Fruit fly (Drosophila melanogaster) whole organism, embryonic: ENCODE measurements around the gene Plap.
A peak's percentile ranks its signal among the peaks of the same experiment; 100 is the strongest.

Source experiments
- CG10462 ChIP-seq: fragments of 200-800 bp; sonication (Bioruptor generic); optimal IDR thresholded peaks from 2 replicates; lab custom pipeline; 2016; ENCODE audit warnings: missing biosample characterization, missing genetic modification characterization
- CG10565 ChIP-seq: fragments of 200-800 bp; sonication (Bioruptor generic); optimal IDR thresholded peaks from 3 replicates; lab custom pipeline; 2016; ENCODE audit warnings: missing biosample characterization, mild to moderate bottlenecking, missing genetic modification characterization
- CG11696 ChIP-seq: fragments of 200-800 bp; sonication (Bioruptor generic); IDR thresholded peaks from 2 replicates; pipeline ENCODE4 v1.3.6; 2022; ENCODE audit warnings: missing biosample characterization, missing genetic modification characterization
- CG12219 ChIP-seq: fragments of 200-800 bp; sonication (Bioruptor generic); optimal IDR thresholded peaks from 3 replicates; lab custom pipeline; 2018; ENCODE audit warnings: missing biosample characterization, mild to moderate bottlenecking, missing genetic modification characterization
- CG12744 ChIP-seq: fragments of 200-800 bp; sonication (Bioruptor generic); optimal IDR thresholded peaks from 2 replicates; lab custom pipeline; 2016; ENCODE audit warnings: missing biosample characterization, missing genetic modification characterization
- CG14667 ChIP-seq: fragments of 200-800 bp; sonication (Bioruptor generic); IDR thresholded peaks from 2 replicates; pipeline ENCODE4 v1.3.6; 2022; ENCODE audit warnings: missing biosample characterization, missing genetic modification characterization
- CG15479 ChIP-seq: fragments of 200-800 bp; sonication (Bioruptor generic); optimal IDR thresholded peaks from 3 replicates; lab custom pipeline; 2019; ENCODE audit warnings: missing biosample characterization, mild to moderate bottlenecking, missing genetic modification characterization, moderate library complexity
- CG1792 ChIP-seq: fragments of 200-800 bp; sonication (Bioruptor generic); optimal IDR thresholded peaks from 2 replicates; lab custom pipeline; 2016; ENCODE audit warnings: missing biosample characterization, missing genetic modification characterization
- CG2129 ChIP-seq: fragments of 200-800 bp; sonication (Bioruptor generic); IDR thresholded peaks from 2 replicates; pipeline ENCODE4 v1.3.6; 2022; ENCODE audit warnings: missing biosample characterization, missing genetic modification characterization; ENCODE audit not compliant: partially characterized antibody
- CG2875 ChIP-seq: fragments of 200-800 bp; sonication (Bioruptor generic); optimal IDR thresholded peaks from 2 replicates; lab custom pipeline; 2017; ENCODE audit warnings: missing biosample characterization, mild to moderate bottlenecking, missing genetic modification characterization, missing genetic modification reagents
- CG3065 ChIP-seq: fragments of 200-800 bp; sonication (Bioruptor generic); optimal IDR thresholded peaks from 2 replicates; lab custom pipeline; 2016; ENCODE audit warnings: missing biosample characterization, missing genetic modification characterization
- CG31224 ChIP-seq: fragments of 200-800 bp; sonication (Bioruptor generic); IDR thresholded peaks from 2 replicates; pipeline ENCODE4 v1.3.6; 2022; ENCODE audit warnings: missing biosample characterization, missing genetic modification characterization
- CG31388 ChIP-seq: fragments of 200-800 bp; sonication (Bioruptor generic); optimal IDR thresholded peaks from 2 replicates; lab custom pipeline; 2016; ENCODE audit warnings: missing biosample characterization, missing genetic modification characterization
- CG3407 ChIP-seq: fragments of 200-800 bp; sonication (Bioruptor generic); optimal IDR thresholded peaks from 2 replicates; lab custom pipeline; 2018; ENCODE audit warnings: missing biosample characterization, mild to moderate bottlenecking, missing genetic modification characterization
- CG4854 ChIP-seq: fragments of 200-800 bp; sonication (Bioruptor generic); optimal IDR thresholded peaks from 2 replicates; lab custom pipeline; 2016; ENCODE audit warnings: missing biosample characterization, missing genetic modification characterization, inconsistent platforms
- CG6175 ChIP-seq: fragments of 200-800 bp; sonication (Bioruptor generic); IDR thresholded peaks from 3 replicates; pipeline ENCODE4 v1.3.6; 2022; ENCODE audit warnings: missing biosample characterization, missing genetic modification characterization
- CG8281 ChIP-seq: fragments of 200-800 bp; sonication (Bioruptor generic); optimal IDR thresholded peaks from 2 replicates; lab custom pipeline; 2018; ENCODE audit warnings: missing biosample characterization, mild to moderate bottlenecking, missing genetic modification characterization, moderate library complexity
- CG8359 ChIP-seq: fragments of 200-800 bp; sonication (Bioruptor generic); optimal IDR thresholded peaks from 2 replicates; lab custom pipeline; 2017; ENCODE audit warnings: missing biosample characterization, mild to moderate bottlenecking, missing genetic modification characterization, borderline replicate concordance
- CG9437 ChIP-seq: fragments of 200-800 bp; sonication (Bioruptor generic); optimal IDR thresholded peaks from 2 replicates; lab custom pipeline; 2018; ENCODE audit warnings: missing biosample characterization, mild to moderate bottlenecking, missing genetic modification characterization
- CkIIα-i1 ChIP-seq: fragments of 200-800 bp; sonication (Bioruptor generic); IDR thresholded peaks from 2 replicates; pipeline ENCODE4 v1.3.6; 2022; ENCODE audit warnings: missing biosample characterization, missing genetic modification characterization
- Gsc ChIP-seq: fragments of 200-800 bp; sonication (Bioruptor generic); IDR thresholded peaks from 2 replicates; pipeline ENCODE4 v1.3.6; 2022; ENCODE audit warnings: missing biosample characterization, missing genetic modification characterization
- HLH3B ChIP-seq: fragments of 200-800 bp; sonication (Bioruptor generic); IDR thresholded peaks from 2 replicates; pipeline ENCODE4 v1.3.6; 2022; ENCODE audit warnings: missing biosample characterization, missing genetic modification characterization
- NK7.1 ChIP-seq: fragments of 200-800 bp; sonication (Bioruptor generic); optimal IDR thresholded peaks from 3 replicates; lab custom pipeline; 2016; ENCODE audit warnings: missing biosample characterization, missing genetic modification characterization
- NfI ChIP-seq: fragments of 200-800 bp; sonication (Bioruptor generic); optimal IDR thresholded peaks from 3 replicates; lab custom pipeline; 2018; ENCODE audit warnings: missing biosample characterization, mild to moderate bottlenecking, missing genetic modification characterization, moderate library complexity
- Opbp ChIP-seq: fragments of 200-800 bp; sonication (Bioruptor generic); IDR thresholded peaks from 3 replicates; pipeline ENCODE4 v1.3.6; 2022; ENCODE audit warnings: missing biosample characterization, missing genetic modification characterization; ENCODE audit not compliant: partially characterized antibody
- Ravus ChIP-seq: fragments of 200-800 bp; sonication (Bioruptor generic); IDR thresholded peaks from 2 replicates; pipeline ENCODE4 v1.3.6; 2022; ENCODE audit warnings: missing biosample characterization, missing genetic modification characterization
- Xbp1 ChIP-seq: fragments of 200-800 bp; sonication (Bioruptor generic); optimal IDR thresholded peaks from 3 replicates; lab custom pipeline; 2016; ENCODE audit warnings: missing biosample characterization, mild to moderate bottlenecking, missing genetic modification characterization
- br ChIP-seq: fragments of >200 bp; optimal IDR thresholded peaks from 2 replicates; lab custom pipeline; 2017
- bsh ChIP-seq, 2 experiments: fragments of 200-800 bp; sonication (Bioruptor generic); optimal IDR thresholded peaks; 2 replicates each; lab custom pipeline; 2017 to 2018; ENCODE audit warnings: mild to moderate bottlenecking in 2 of 2, missing biosample characterization in 2 of 2, missing genetic modification characterization in 2 of 2, moderate library complexity in 1 of 2
- disco-r ChIP-seq: fragments of 200-800 bp; sonication (Bioruptor generic); optimal IDR thresholded peaks from 2 replicates; lab custom pipeline; 2016; ENCODE audit warnings: missing biosample characterization, missing genetic modification characterization
- dm ChIP-seq: fragments of 200-800 bp; sonication (Bioruptor generic); optimal IDR thresholded peaks from 3 replicates; lab custom pipeline; 2016; ENCODE audit warnings: missing biosample characterization, missing genetic modification characterization
- fu2 ChIP-seq: fragments of 200-800 bp; sonication (Bioruptor generic); optimal IDR thresholded peaks from 2 replicates; lab custom pipeline; 2016; ENCODE audit warnings: missing biosample characterization, missing genetic modification characterization
- gce ChIP-seq: fragments of 200-800 bp; sonication (Bioruptor generic); IDR thresholded peaks from 3 replicates; pipeline ENCODE4 v1.3.6; 2022; ENCODE audit warnings: missing biosample characterization, missing genetic modification characterization
- gem ChIP-seq: fragments of 200-800 bp; sonication (Bioruptor generic); optimal IDR thresholded peaks from 2 replicates; lab custom pipeline; 2019; ENCODE audit warnings: missing biosample characterization, mild to moderate bottlenecking, missing genetic modification characterization, moderate library complexity
- grn ChIP-seq: fragments of 200-800 bp; sonication (Bioruptor generic); optimal IDR thresholded peaks from 3 replicates; lab custom pipeline; 2017; ENCODE audit warnings: missing biosample characterization, missing genetic modification characterization
- ind ChIP-seq: fragments of 200-800 bp; sonication (Bioruptor generic); optimal IDR thresholded peaks from 3 replicates; lab custom pipeline; 2016; ENCODE audit warnings: missing biosample characterization, missing genetic modification characterization
- klu ChIP-seq: fragments of 200-800 bp; sonication (Bioruptor generic); IDR thresholded peaks from 2 replicates; pipeline ENCODE4 v1.3.6; 2022; ENCODE audit warnings: missing biosample characterization, missing genetic modification characterization
- lbe ChIP-seq: fragments of 200-800 bp; sonication (Bioruptor generic); optimal IDR thresholded peaks from 2 replicates; lab custom pipeline; 2016; ENCODE audit warnings: missing biosample characterization, mild to moderate bottlenecking, missing genetic modification characterization
- lov ChIP-seq, 2 experiments: fragments of 200-800 bp in 1 of 2; fragments of >200 bp in 1 of 2; sonication (Bioruptor generic) in 1 of 2; IDR thresholded peaks in 1 of 2; optimal IDR thresholded peaks in 1 of 2; 2 replicates in 1 of 2; 3 replicates in 1 of 2; pipeline versions ENCODE4 v1.3.6 to Lab custom; 2017 to 2022; ENCODE audit warnings: missing biosample characterization in 1 of 2, missing genetic modification characterization in 1 of 2
- pho ChIP-seq: fragments of 200-800 bp; sonication (Bioruptor generic); optimal IDR thresholded peaks from 2 replicates; lab custom pipeline; 2016; ENCODE audit warnings: missing biosample characterization, missing genetic modification characterization
- rib ChIP-seq: fragments of 200-800 bp; sonication (Bioruptor generic); IDR thresholded peaks from 2 replicates; pipeline ENCODE4 v1.3.6; 2022; ENCODE audit warnings: missing biosample characterization, missing genetic modification characterization
- salm ChIP-seq: fragments of 200-800 bp; sonication (Bioruptor generic); optimal IDR thresholded peaks from 2 replicates; lab custom pipeline; 2018; ENCODE audit warnings: missing biosample characterization, mild to moderate bottlenecking, missing genetic modification characterization
- sr ChIP-seq: fragments of 200-800 bp; sonication (Bioruptor generic); IDR thresholded peaks from 3 replicates; pipeline ENCODE4 v1.3.6; 2022; ENCODE audit warnings: missing biosample characterization, missing genetic modification characterization
- ttk ChIP-seq: fragments of 200-800 bp; sonication (Bioruptor generic); IDR thresholded peaks from 2 replicates; pipeline ENCODE4 v2.1.2; 2022; ENCODE audit warnings: missing biosample characterization, missing genetic modification characterization
- tup ChIP-seq: fragments of 200-800 bp; sonication (Bioruptor generic); optimal IDR thresholded peaks from 2 replicates; lab custom pipeline; 2016; ENCODE audit warnings: missing biosample characterization, mild to moderate bottlenecking, missing genetic modification characterization, moderate library complexity
- vvl ChIP-seq: fragments of 200-800 bp; sonication (Bioruptor generic); IDR thresholded peaks from 2 replicates; pipeline ENCODE4 v1.3.6; 2022; ENCODE audit warnings: missing biosample characterization, missing genetic modification characterization
- yki ChIP-seq: fragments of >200 bp; optimal IDR thresholded peaks from 3 replicates; lab custom pipeline; 2018
- z ChIP-seq: fragments of 200-800 bp; sonication (Bioruptor generic); IDR thresholded peaks from 3 replicates; pipeline ENCODE4 v1.3.6; 2022; ENCODE audit warnings: missing biosample characterization, missing genetic modification characterization

Plap gene

dm6 chr2L:1128932-1129887 lies 41.0 kb downstream of the Plap start, which contains the start of the genes Pino and TBC1D23:
Gene Pino, minus strand, starts transcription at chr2L:1128953.
Gene TBC1D23, plus strand, starts transcription at chr2L:1129316.
- peak in 1 of 2 experiments; percentile 65 for TF ChIP-seq bsh (GFP tag; optimal IDR thresholded peaks at IDR 0.05; lab: Kevin White, UChicago)
- TF ChIP-seq vvl (GFP tag; lab: Robert Waterston, UW) = peak; percentile 70; the same call in 1 of the 2 replicates
- no peak for TF ChIP-seq CG11696 (GFP tag; lab: Robert Waterston, UW)
- peak; percentile 5 for TF ChIP-seq CG3065 (GFP tag; lab: Kevin White, UChicago)
- TF ChIP-seq Xbp1 (GFP tag; lab: Kevin White, UChicago) = peak; percentile 80
- TF ChIP-seq CG8281 (tag; lab: Kevin White, UChicago) = peak; percentile 38
- TF ChIP-seq Ravus (GFP tag; lab: Robert Waterston, UW) = no peak; the same call in 1 of the 2 replicates
- no peak for TF ChIP-seq gce (GFP tag; lab: Robert Waterston, UW)
- no peak for TF ChIP-seq NK7.1 (GFP tag; lab: Kevin White, UChicago)
- TF ChIP-seq salm (tag; lab: Kevin White, UChicago) = no peak
- no peak for TF ChIP-seq CG4854
- no peak for TF ChIP-seq CG12744 (GFP tag; lab: Kevin White, UChicago)
- TF ChIP-seq tup (GFP tag; lab: Kevin White, UChicago) = no peak
- peak; percentile 25 for TF ChIP-seq CG31388 (GFP tag; lab: Kevin White, UChicago)
- TF ChIP-seq CkIIα-i1 (GFP tag; lab: Robert Waterston, UW) = no peak
- TF ChIP-seq br = no peak
- no peak for TF ChIP-seq lov (optimal IDR thresholded peaks at IDR 0.05; lab: Kevin White, UChicago)
- 0 out of 3 replicates have a peak, but pooled peaks have one; percentile 23 for TF ChIP-seq lov (GFP tag; IDR thresholded peaks at IDR 0.05; lab: Robert Waterston, UW)
- no peak for TF ChIP-seq disco-r (GFP tag; lab: Kevin White, UChicago)
- no peak for TF ChIP-seq yki
- TF ChIP-seq NfI (GFP tag; lab: Kevin White, UChicago) = peak; percentile 77
- peak; percentile 81 for TF ChIP-seq ind (GFP tag; lab: Kevin White, UChicago)
- TF ChIP-seq pho (GFP tag; lab: Kevin White, UChicago) = peak; percentile 63
- TF ChIP-seq CG2875 (GFP tag; lab: Kevin White, UChicago) = peak; percentile 15
- peak; percentile 53 for TF ChIP-seq CG10462 (GFP tag; lab: Kevin White, UChicago)
- no peak for TF ChIP-seq CG15479 (GFP tag; lab: Kevin White, UChicago)
- TF ChIP-seq CG31224 (GFP tag; lab: Robert Waterston, UW) = peak; percentile 61
- no peak for TF ChIP-seq grn (GFP tag; lab: Kevin White, UChicago)
- peak; percentile 89 for TF ChIP-seq gem
- no peak for TF ChIP-seq rib (GFP tag; lab: Robert Waterston, UW)
- no peak for TF ChIP-seq CG6175 (GFP tag; lab: Robert Waterston, UW)
- TF ChIP-seq CG12219 = no peak
- peak; percentile 37 for TF ChIP-seq lbe
- no peak for TF ChIP-seq CG1792 (GFP tag; lab: Kevin White, UChicago)
- TF ChIP-seq CG8359 (GFP tag; lab: Kevin White, UChicago) = no peak
- TF ChIP-seq CG2129 (GFP tag; lab: Robert Waterston, UW) = peak; percentile 41; the same call in 1 of the 2 replicates
- TF ChIP-seq HLH3B (GFP tag; lab: Robert Waterston, UW) = peak; percentile 60; the same call in 1 of the 2 replicates
- no peak for TF ChIP-seq sr (GFP tag; lab: Robert Waterston, UW)
- no peak for TF ChIP-seq z (GFP tag; lab: Robert Waterston, UW)
- TF ChIP-seq Gsc (GFP tag; lab: Robert Waterston, UW) = no peak
- TF ChIP-seq fu2 = peak; percentile 9
- no peak for TF ChIP-seq dm (GFP tag; lab: Kevin White, UChicago)
- TF ChIP-seq CG3407 (GFP tag; lab: Kevin White, UChicago) = peak; percentile 2
- peak; percentile 62; the same call in 1 of the 2 replicates for TF ChIP-seq klu (GFP tag; lab: Robert Waterston, UW)
- peak; percentile 58 for TF ChIP-seq CG14667 (GFP tag; lab: Robert Waterston, UW)
- peak; percentile 52; the same call in 2 of the 3 replicates for TF ChIP-seq Opbp (GFP tag; lab: Robert Waterston, UW)
- TF ChIP-seq ttk (GFP tag; lab: Robert Waterston, UW) = peak; percentile 59; the same call in 1 of the 2 replicates
- TF ChIP-seq CG10565 (GFP tag; lab: Kevin White, UChicago) = no peak
- peak; percentile 100 for TF ChIP-seq CG9437
